Fruit fly (Drosophila melanogaster) Kc167 (cell line): Measurements from ENCODE around the gene CG8219.

Source experiments
- Myc ChIP-seq: fragments of >200 bp; optimal IDR thresholded peaks from 2 replicates; lab custom pipeline; 2017; ENCODE audit warnings: missing external identifiers
- Sin3A ChIP-seq: fragments of >200 bp; optimal IDR thresholded peaks from 2 replicates; lab custom pipeline; 2018; ENCODE audit warnings: missing external identifiers
- h ChIP-seq: fragments of >200 bp; optimal IDR thresholded peaks from 3 replicates; lab custom pipeline; 2018; ENCODE audit warnings: missing external identifiers
- ttk ChIP-seq: sonication (Bioruptor generic); optimal IDR thresholded peaks from 2 replicates; lab custom pipeline; 2017; ENCODE audit warnings: missing external identifiers

dm6 chr3L:6152531-6152930 lies 47.7 kb upstream of the CG8219 start, which contains the start of gene Acp65Aa:
- TF ChIP-seq Myc (no peak), h (no peak), ttk (lab: Kevin White, UChicago) (no peak), Sin3A (no peak)
